Worm (Caenorhabditis elegans) whole organism, L4 larva: ENCODE results near the gene dyf-2.

ENCODE experiments used
- tra-1 ChIP-seq: fragments of 200-800 bp; sonication (Bioruptor generic); IDR thresholded peaks from 2 replicates; pipeline ENCODE4 v1.3.6; 2022; ENCODE audit warnings: missing genetic modification reagents, missing genetic modification characterization, missing compliant biosample characterization
- vab-7 ChIP-seq: fragments of 200-800 bp; sonication (Bioruptor generic); IDR thresholded peaks from 2 replicates; pipeline ENCODE4 v1.3.6; 2022; ENCODE audit warnings: missing genetic modification reagents, missing genetic modification characterization, missing compliant biosample characterization

ce11 chrIII:13640869-13641268, 45.4 kb downstream of the dyf-2 start:
- TF ChIP-seq tra-1 (GFP tag; lab: Robert Waterston, UW), result no peak
- TF ChIP-seq vab-7 (GFP tag; lab: Robert Waterston, UW), result no peak
